Fruit fly (Drosophila melanogaster) whole organism, embryonic: ENCODE measurements around the gene Lamtor4.

Source experiments
- Atf-2 ChIP-seq: fragments of 200-800 bp; sonication (Bioruptor generic); optimal IDR thresholded peaks from 2 replicates; lab custom pipeline; 2016; ENCODE audit warnings: missing biosample characterization, missing genetic modification characterization
- Bdp1 ChIP-seq: fragments of 200-800 bp; sonication (Bioruptor generic); optimal IDR thresholded peaks from 3 replicates; lab custom pipeline; 2016; ENCODE audit warnings: missing biosample characterization, missing genetic modification characterization
- Blimp-1 ChIP-seq: fragments of 200-800 bp; sonication (Bioruptor generic); optimal IDR thresholded peaks from 3 replicates; lab custom pipeline; 2018; ENCODE audit warnings: missing biosample characterization, missing genetic modification characterization, mild to moderate bottlenecking, moderate library complexity, missing genetic modification reagents
- BtbVII ChIP-seq: fragments of 200-800 bp; sonication (Bioruptor generic); optimal IDR thresholded peaks from 3 replicates; lab custom pipeline; 2017; ENCODE audit warnings: missing biosample characterization, mild to moderate bottlenecking, missing genetic modification characterization
- CG1024 ChIP-seq: fragments of 200-800 bp; sonication (Bioruptor generic); IDR thresholded peaks from 2 replicates; pipeline ENCODE4 v1.3.6; 2022; ENCODE audit warnings: missing biosample characterization, missing genetic modification characterization
- CG10543 ChIP-seq: fragments of 200-800 bp; sonication (Bioruptor generic); optimal IDR thresholded peaks from 3 replicates; lab custom pipeline; 2017; ENCODE audit warnings: missing biosample characterization, mild to moderate bottlenecking, missing genetic modification characterization, moderate library complexity
- CG12659 ChIP-seq: fragments of 200-800 bp; sonication (Bioruptor generic); optimal IDR thresholded peaks from 3 replicates; lab custom pipeline; 2017; ENCODE audit warnings: mild to moderate bottlenecking, missing biosample characterization, missing genetic modification reagents, missing genetic modification characterization
- CG13287 ChIP-seq: fragments of 200-800 bp; sonication (Bioruptor generic); IDR thresholded peaks from 2 replicates; pipeline ENCODE4 v1.3.6; 2022; ENCODE audit warnings: missing biosample characterization, missing genetic modification characterization; ENCODE audit not compliant: partially characterized antibody
- CG13296 ChIP-seq: fragments of 200-800 bp; sonication (Bioruptor generic); optimal IDR thresholded peaks from 3 replicates; lab custom pipeline; 2018; ENCODE audit warnings: missing biosample characterization, mild to moderate bottlenecking, missing genetic modification characterization
- CG15269 ChIP-seq: fragments of 200-800 bp; sonication (Bioruptor generic); optimal IDR thresholded peaks from 2 replicates; lab custom pipeline; 2018; ENCODE audit warnings: missing biosample characterization, mild to moderate bottlenecking, missing genetic modification characterization, moderate library complexity
- CG15601 ChIP-seq: fragments of 200-800 bp; sonication (Bioruptor generic); optimal IDR thresholded peaks from 3 replicates; lab custom pipeline; 2019; ENCODE audit warnings: missing biosample characterization, mild to moderate bottlenecking, missing genetic modification characterization, moderate library complexity
- CG2678 ChIP-seq: fragments of 200-800 bp; sonication (Bioruptor generic); optimal IDR thresholded peaks from 3 replicates; lab custom pipeline; 2019; ENCODE audit warnings: missing biosample characterization, mild to moderate bottlenecking, missing genetic modification characterization, moderate library complexity
- CG3065 ChIP-seq: fragments of 200-800 bp; sonication (Bioruptor generic); optimal IDR thresholded peaks from 2 replicates; lab custom pipeline; 2016; ENCODE audit warnings: missing biosample characterization, missing genetic modification characterization
- CG32532 ChIP-seq: fragments of 200-800 bp; sonication (Bioruptor generic); IDR thresholded peaks from 2 replicates; pipeline ENCODE4 v1.3.6; 2022; ENCODE audit warnings: missing biosample characterization, missing genetic modification characterization
- CG3726 ChIP-seq: fragments of 200-800 bp; sonication (Bioruptor generic); IDR thresholded peaks from 3 replicates; pipeline ENCODE4, ENCODE4 v1.3.6; 2022; ENCODE audit warnings: missing biosample characterization, missing genetic modification characterization
- CG7987 ChIP-seq: fragments of 200-800 bp; sonication (Bioruptor generic); optimal IDR thresholded peaks from 2 replicates; lab custom pipeline; 2018; ENCODE audit warnings: missing biosample characterization, mild to moderate bottlenecking, missing genetic modification characterization, moderate library complexity
- CG8290 ChIP-seq, 3 experiments: fragments of 200-800 bp; sonication (Bioruptor generic); optimal IDR thresholded peaks; 2 replicates each; lab custom pipeline; 2016 to 2019; ENCODE audit warnings: missing biosample characterization in 3 of 3, missing genetic modification characterization in 3 of 3, mild to moderate bottlenecking in 2 of 3, moderate library complexity in 1 of 3
- CG8765 ChIP-seq: fragments of 200-800 bp; sonication (Bioruptor generic); IDR thresholded peaks from 2 replicates; pipeline ENCODE4 v1.3.6; 2022; ENCODE audit warnings: missing biosample characterization, missing genetic modification characterization
- Dbx ChIP-seq: fragments of 200-800 bp; sonication (Bioruptor generic); IDR thresholded peaks from 3 replicates; pipeline ENCODE4 v1.3.6; 2022; ENCODE audit warnings: missing biosample characterization, missing genetic modification characterization
- GATAe ChIP-seq: fragments of 200-800 bp; sonication (Bioruptor generic); conservative IDR thresholded peaks from 2 replicates; pipeline ENCODE4 v1.3.6; 2022; ENCODE audit warnings: missing biosample characterization, missing genetic modification characterization
- HmgZ ChIP-seq: fragments of 200-800 bp; sonication (Bioruptor generic); optimal IDR thresholded peaks from 2 replicates; lab custom pipeline; 2018; ENCODE audit warnings: missing biosample characterization, mild to moderate bottlenecking, missing genetic modification characterization
- Hmr ChIP-seq: fragments of 200-800 bp; sonication (Bioruptor generic); optimal IDR thresholded peaks from 3 replicates; lab custom pipeline; 2017; ENCODE audit warnings: mild to moderate bottlenecking, missing biosample characterization, missing genetic modification reagents, missing genetic modification characterization
- Jarid2 ChIP-seq: fragments of 200-800 bp; sonication (Bioruptor generic); optimal IDR thresholded peaks from 3 replicates; lab custom pipeline; 2017; ENCODE audit warnings: mild to moderate bottlenecking, missing biosample characterization, missing genetic modification reagents, missing genetic modification characterization
- Lhr ChIP-seq: fragments of 200-800 bp; sonication (Bioruptor generic); optimal IDR thresholded peaks from 3 replicates; lab custom pipeline; 2017; ENCODE audit warnings: mild to moderate bottlenecking, missing biosample characterization, missing genetic modification reagents, missing genetic modification characterization
- MTF-1 ChIP-seq: fragments of 200-800 bp; sonication (Bioruptor generic); optimal IDR thresholded peaks from 2 replicates; lab custom pipeline; 2018; ENCODE audit warnings: missing biosample characterization, mild to moderate bottlenecking, missing genetic modification characterization, borderline replicate concordance
- Med ChIP-seq: fragments of 200-800 bp; sonication (Bioruptor generic); peaks from one replicate; lab custom pipeline; 2016; ENCODE audit warnings: missing biosample characterization, missing genetic modification characterization, mild to moderate bottlenecking, inconsistent platforms, moderate library complexity
- Nf-YC ChIP-seq: fragments of 200-800 bp; optimal IDR thresholded peaks from 3 replicates; lab custom pipeline; 2019; ENCODE audit warnings: missing biosample characterization, mild to moderate bottlenecking, missing genetic modification characterization, moderate library complexity
- Oaz ChIP-seq: fragments of 200-800 bp; sonication (Bioruptor generic); IDR thresholded peaks from 2 replicates; pipeline ENCODE4 v1.3.6; 2022; ENCODE audit warnings: missing biosample characterization, missing genetic modification characterization
- Pdp1 ChIP-seq, 2 experiments: fragments of 200-800 bp; sonication (Bioruptor generic); optimal IDR thresholded peaks; 3 replicates each; lab custom pipeline; 2016; ENCODE audit warnings: missing biosample characterization in 2 of 2, missing genetic modification characterization in 2 of 2, mild to moderate bottlenecking in 1 of 2, moderate library complexity in 1 of 2
- amos ChIP-seq: fragments of 200-800 bp; sonication (Bioruptor generic); IDR thresholded peaks from 2 replicates; pipeline ENCODE4 v1.3.6; 2022; ENCODE audit warnings: missing biosample characterization, missing genetic modification characterization; ENCODE audit not compliant: partially characterized antibody
- cg ChIP-seq: fragments of 200-800 bp; sonication (Bioruptor generic); optimal IDR thresholded peaks from 3 replicates; lab custom pipeline; 2019; ENCODE audit warnings: missing biosample characterization, mild to moderate bottlenecking, missing genetic modification characterization, moderate library complexity
- chinmo ChIP-seq: fragments of 200-800 bp; sonication (Bioruptor generic); IDR thresholded peaks from 4 replicates; pipeline ENCODE4 v1.3.6; 2022; ENCODE audit warnings: missing biosample characterization, missing genetic modification characterization; ENCODE audit not compliant: partially characterized antibody
- ewg ChIP-seq: fragments of 200-800 bp; sonication (Bioruptor generic); optimal IDR thresholded peaks from 3 replicates; lab custom pipeline; 2017; ENCODE audit warnings: mild to moderate bottlenecking, missing biosample characterization, missing genetic modification reagents, missing genetic modification characterization
- exex ChIP-seq: fragments of 200-800 bp; sonication (Bioruptor generic); optimal IDR thresholded peaks from 4 replicates; lab custom pipeline; 2018; ENCODE audit warnings: missing biosample characterization, mild to moderate bottlenecking, missing genetic modification characterization, moderate library complexity
- ftz-f1 ChIP-seq: fragments of 200-800 bp; sonication (Bioruptor generic); optimal IDR thresholded peaks from 2 replicates; lab custom pipeline; 2016; ENCODE audit warnings: missing biosample characterization, missing genetic modification characterization
- gro ChIP-seq: fragments of 200-800 bp; sonication (Bioruptor generic); optimal IDR thresholded peaks from 2 replicates; lab custom pipeline; 2016; ENCODE audit warnings: missing biosample characterization, missing genetic modification characterization
- lbe ChIP-seq: fragments of 200-800 bp; sonication (Bioruptor generic); optimal IDR thresholded peaks from 2 replicates; lab custom pipeline; 2016; ENCODE audit warnings: missing biosample characterization, mild to moderate bottlenecking, missing genetic modification characterization
- nerfin-1 ChIP-seq: fragments of 200-800 bp; sonication (Bioruptor generic); optimal IDR thresholded peaks from 3 replicates; lab custom pipeline; 2019; ENCODE audit warnings: missing biosample characterization, mild to moderate bottlenecking, missing genetic modification characterization, moderate library complexity
- oc ChIP-seq: fragments of 200-800 bp; sonication (Bioruptor generic); optimal IDR thresholded peaks from 2 replicates; lab custom pipeline; 2018; ENCODE audit warnings: missing biosample characterization, mild to moderate bottlenecking, missing genetic modification characterization, moderate library complexity
- pfk ChIP-seq: fragments of 200-800 bp; sonication (Bioruptor generic); optimal IDR thresholded peaks from 2 replicates; lab custom pipeline; 2018; ENCODE audit warnings: missing biosample characterization, mild to moderate bottlenecking, missing genetic modification characterization, moderate library complexity
- row ChIP-seq: fragments of 200-800 bp; sonication (Bioruptor generic); IDR thresholded peaks from 3 replicates; pipeline ENCODE4 v1.3.6; 2022; ENCODE audit warnings: missing biosample characterization, missing genetic modification characterization
- sd ChIP-seq: fragments of 200-800 bp; sonication (Bioruptor generic); optimal IDR thresholded peaks from 3 replicates; lab custom pipeline; 2018; ENCODE audit warnings: missing biosample characterization, mild to moderate bottlenecking, missing genetic modification characterization, moderate library complexity
- tin ChIP-seq: fragments of 200-800 bp; sonication (Bioruptor generic); optimal IDR thresholded peaks from 3 replicates; lab custom pipeline; 2016; ENCODE audit warnings: missing biosample characterization, missing genetic modification characterization

Lamtor4 gene

DNA sequence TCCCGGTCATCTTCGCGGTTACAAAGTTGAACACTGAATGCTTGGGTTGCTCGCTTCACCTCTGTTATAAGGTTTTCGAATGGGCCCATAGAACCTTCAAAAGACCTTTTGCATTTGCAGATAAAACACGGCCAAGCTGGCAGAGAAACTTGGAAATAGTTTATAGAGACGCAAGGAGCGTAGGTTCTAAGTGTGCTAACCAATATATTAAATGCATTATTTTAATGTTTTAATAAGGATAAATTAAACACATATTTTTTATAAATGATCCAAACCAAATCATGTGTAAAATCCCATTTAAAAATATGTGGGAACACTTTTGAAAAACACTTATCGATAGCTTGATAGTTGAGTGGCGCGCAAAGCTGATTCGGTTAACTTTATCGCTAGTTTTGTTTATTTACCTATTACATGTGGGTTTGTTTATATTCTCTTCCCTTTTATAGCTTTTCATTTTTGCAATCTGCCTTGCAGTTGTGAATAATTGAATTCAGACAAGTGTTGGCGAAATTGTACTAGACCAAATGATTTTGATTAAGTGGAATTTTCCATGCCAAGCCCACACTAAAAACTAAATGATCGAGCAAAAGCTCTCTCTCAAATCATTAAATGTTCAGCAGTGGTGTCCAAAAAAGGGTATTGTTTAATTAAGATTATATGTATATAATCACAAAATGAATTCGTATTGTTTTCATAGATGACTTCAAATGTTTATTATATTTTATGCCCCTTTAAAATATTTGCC lies 43.5 kb downstream of the Lamtor4 start, which contains the start of gene CG12766 (continued):
- no peak for TF ChIP-seq Dbx (GFP tag; lab: Robert Waterston, UW)
- no peak for TF ChIP-seq Lhr
- peak; percentile 58; the same call in 2 of the 3 replicates for TF ChIP-seq row (GFP tag; lab: Robert Waterston, UW)
- no peak for TF ChIP-seq tin (GFP tag; lab: Kevin White, UChicago)
- no peak for TF ChIP-seq lbe
- no peak for TF ChIP-seq ftz-f1 (GFP tag; lab: Kevin White, UChicago)
- TF ChIP-seq MTF-1 (GFP tag; lab: Kevin White, UChicago), result no peak
- no peak for TF ChIP-seq Bdp1 (GFP tag; lab: Kevin White, UChicago)
- no peak for TF ChIP-seq oc (tag; lab: Kevin White, UChicago)
- no peak for TF ChIP-seq CG8765 (GFP tag; lab: Robert Waterston, UW)
- no peak for TF ChIP-seq CG1024 (GFP tag; lab: Robert Waterston, UW)
- no peak for TF ChIP-seq GATAe (GFP tag; lab: Robert Waterston, UW)
- TF ChIP-seq CG13287 (GFP tag; lab: Robert Waterston, UW), result peak; percentile 76
- TF ChIP-seq, all 482 proteins: peak for 71

DNA sequence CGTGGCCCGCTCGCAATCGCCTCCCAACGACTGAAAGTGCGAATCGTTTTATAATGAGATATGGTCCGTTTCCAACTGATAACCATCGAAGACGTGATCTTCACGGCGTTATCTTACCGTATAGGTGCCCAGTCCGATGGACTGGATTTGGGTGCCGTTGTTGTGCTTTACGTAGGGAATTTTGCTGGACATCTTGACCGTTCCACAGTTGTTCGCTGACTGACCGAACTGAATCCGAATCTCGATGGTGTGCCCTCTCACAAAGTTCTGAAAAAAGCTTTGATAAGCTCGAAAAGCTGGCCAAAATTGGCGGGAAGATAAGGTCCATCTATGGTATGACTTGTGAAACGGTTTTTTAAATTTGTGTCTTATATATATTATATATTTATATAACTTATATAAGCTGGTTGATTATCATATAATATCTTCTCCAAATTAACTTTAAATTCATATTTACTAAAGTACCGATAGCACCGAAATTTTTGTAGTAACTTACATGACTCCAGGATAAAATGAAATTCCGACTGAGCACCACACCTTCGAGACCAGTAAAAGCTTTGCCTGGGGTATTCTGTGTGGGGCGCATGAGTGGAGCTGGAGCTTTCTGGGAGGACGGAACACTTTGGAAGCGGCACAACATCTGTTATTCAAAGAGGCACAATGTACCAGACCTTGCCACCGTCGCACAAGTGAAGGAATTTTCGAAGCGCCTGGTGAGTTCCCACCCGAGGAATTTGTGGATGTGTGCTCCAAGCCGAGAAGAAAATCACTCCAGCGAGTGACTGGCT lies 45.7 kb downstream of the Lamtor4 start, which contains the start of the genes CG10863 and CG14982:
Gene CG10863 (minus strand): TSS at position 225 of the 788 bp plus-strand sequence.
Gene CG14982 (plus strand): TSS at position 470 of the 788 bp plus-strand sequence.
- TF ChIP-seq Blimp-1 (GFP tag; lab: Kevin White, UChicago) (no peak), CG2678 (tag; lab: Kevin White, UChicago) (peak; percentile 11), pfk (GFP tag; lab: Kevin White, UChicago) (peak; percentile 85), Pdp1 (GFP tag; optimal IDR thresholded peaks at IDR 0.05; lab: Kevin White, UChicago) (peak in 1 of 2 experiments; percentile 43), Atf-2 (GFP tag; lab: Kevin White, UChicago) (no peak), amos (GFP tag; lab: Robert Waterston, UW) (peak; percentile 29; the same call in 1 of the 2 replicates), CG8290 (GFP tag; optimal IDR thresholded peaks at IDR 0.05; lab: Kevin White, UChicago) (no peak), CG8290 (tag; optimal IDR thresholded peaks at IDR 0.05; lab: Kevin White, UChicago) (peak in 1 of 2 experiments; percentile 66), CG10543 (peak; percentile 74), sd (tag; lab: Kevin White, UChicago) (peak; percentile 3), CG15601 (no peak), Med (peak; percentile 83), nerfin-1 (tag; lab: Kevin White, UChicago) (peak; percentile 62), CG7987 (peak; percentile 20), Jarid2 (GFP tag; lab: Kevin White, UChicago) (peak; percentile 78), CG15269 (tag; lab: Kevin White, UChicago) (peak; percentile 28), cg (GFP tag; lab: Kevin White, UChicago) (no peak), GATAe (GFP tag; lab: Robert Waterston, UW) (0 out of 2 replicates have a peak, but pooled peaks have one; percentile 14), CG3726 (0 out of 3 replicates have a peak, but pooled peaks have one; percentile 9), Hmr (GFP tag; lab: Kevin White, UChicago) (peak; percentile 5), BtbVII (GFP tag; lab: Kevin White, UChicago) (peak; percentile 26), Dbx (GFP tag; lab: Robert Waterston, UW) (peak; percentile 54; the same call in 1 of the 3 replicates), chinmo (peak; percentile 50; the same call in 1 of the 4 replicates), gro (GFP tag; lab: Kevin White, UChicago) (peak; percentile 59), exex (tag; lab: Kevin White, UChicago) (peak; percentile 84), HmgZ (tag; lab: Kevin White, UChicago) (peak; percentile 64), CG12659 (GFP tag; lab: Kevin White, UChicago) (peak; percentile 3), CG3065 (GFP tag; lab: Kevin White, UChicago) (no peak), Nf-YC (tag; lab: Kevin White, UChicago) (peak; percentile 4), CG32532 (GFP tag; lab: Robert Waterston, UW) (no peak; the same call in 1 of the 2 replicates), ewg (GFP tag; lab: Kevin White, UChicago) (peak; percentile 61), CG13296 (GFP tag; lab: Kevin White, UChicago) (peak; percentile 7), Oaz (GFP tag; lab: Robert Waterston, UW) (no peak)
